Worm (Caenorhabditis elegans) whole organism, L3 larva: ENCODE data around the gene Y58A7A.3.

ENCODE experiments used
- ama-1 ChIP-seq: fragments of 150-350 bp; optimal IDR thresholded peaks from 2 replicates; lab custom pipeline; 2018
- elt-2 ChIP-seq: sonication (generic microtip); optimal IDR thresholded peaks from 2 replicates; lab custom pipeline; 2016; ENCODE audit warnings: missing genetic modification reagents, mild to moderate bottlenecking, missing genetic modification characterization, missing compliant biosample characterization
- fkh-10 ChIP-seq: sonication (generic microtip); optimal IDR thresholded peaks from 2 replicates; lab custom pipeline; 2017; ENCODE audit warnings: missing biosample characterization, missing genetic modification reagents, missing genetic modification characterization
- fos-1 ChIP-seq: fragments of 150-350 bp; optimal IDR thresholded peaks from 2 replicates; lab custom pipeline; 2014; ENCODE audit warnings: missing biosample characterization, missing genetic modification characterization
- nhr-77 ChIP-seq: fragments of 150-350 bp; optimal IDR thresholded peaks from 2 replicates; lab custom pipeline; 2014; ENCODE audit warnings: missing biosample characterization, missing genetic modification characterization
- pha-4 ChIP-seq: fragments of 150-350 bp; optimal IDR thresholded peaks from 2 replicates; lab custom pipeline; 2014; ENCODE audit warnings: missing biosample characterization, missing genetic modification reagents, missing genetic modification characterization
- snpc-4 ChIP-seq: fragments of 150-350 bp; optimal IDR thresholded peaks from 2 replicates; lab custom pipeline; 2014; ENCODE audit warnings: missing biosample characterization, missing genetic modification characterization

DNA sequence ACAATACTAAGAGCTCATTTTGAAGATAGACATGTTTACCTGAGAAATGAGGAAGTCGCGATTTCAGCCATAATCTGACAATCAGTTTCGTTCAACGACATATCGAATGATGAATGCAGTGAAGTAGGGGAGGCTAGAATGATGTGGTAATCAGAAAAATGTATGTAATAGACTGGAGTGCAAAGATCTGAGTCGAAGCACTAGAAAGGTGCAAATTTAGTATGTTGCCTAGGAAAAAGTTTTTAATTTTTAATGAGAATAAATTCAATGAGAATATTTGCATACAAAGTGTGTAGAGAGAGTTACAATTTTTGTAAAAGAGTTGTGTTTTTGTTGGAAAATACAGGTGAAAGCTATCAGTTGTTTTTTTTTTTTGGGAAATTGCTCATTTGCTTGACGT, 24.2 kb upstream of the Y58A7A.3 start, which contains the start of gene srab-2:
- no peak for TF ChIP-seq elt-2 (tag; lab: Kevin White, UChicago)
- TF ChIP-seq pha-4 (tag; lab: Kevin White, UChicago), result no peak
- no peak for TF ChIP-seq fos-1 (tag; lab: Kevin White, UChicago)
- no peak for TF ChIP-seq snpc-4 (tag; lab: Kevin White, UChicago)
- TF ChIP-seq nhr-77, result no peak
- no peak for TF ChIP-seq ama-1 (lab: Kevin White, UChicago)
- TF ChIP-seq fkh-10 (GFP tag; lab: Kevin White, UChicago), result no peak
